Fruit fly (Drosophila melanogaster) whole organism, pupa: ENCODE results near the gene Prosbeta6.

Source experiments
- CG12605 ChIP-seq: fragments of 200-800 bp; sonication (Bioruptor generic); IDR thresholded peaks from 2 replicates; pipeline ENCODE4 v1.3.6; 2022; ENCODE audit warnings: missing biosample characterization, missing genetic modification characterization
- CG15710 ChIP-seq: fragments of 200-800 bp; sonication (Bioruptor generic); optimal IDR thresholded peaks from 2 replicates; lab custom pipeline; 2018; ENCODE audit warnings: missing biosample characterization, mild to moderate bottlenecking, missing genetic modification characterization, moderate library complexity
- CG17806 ChIP-seq: fragments of 200-800 bp; sonication (Bioruptor generic); optimal IDR thresholded peaks from 2 replicates; lab custom pipeline; 2018; ENCODE audit warnings: missing biosample characterization, mild to moderate bottlenecking, missing genetic modification characterization, moderate library complexity
- CG34367 ChIP-seq: fragments of 200-800 bp; sonication (Bioruptor generic); optimal IDR thresholded peaks from 2 replicates; lab custom pipeline; 2018; ENCODE audit warnings: missing biosample characterization, mild to moderate bottlenecking, missing genetic modification characterization
- CG8159 ChIP-seq: fragments of 200-800 bp; sonication (Bioruptor generic); optimal IDR thresholded peaks from 3 replicates; lab custom pipeline; 2018; ENCODE audit warnings: missing biosample characterization, mild to moderate bottlenecking, missing genetic modification characterization, moderate library complexity
- Pif1A ChIP-seq: fragments of 200-800 bp; sonication (Bioruptor generic); optimal IDR thresholded peaks from 3 replicates; lab custom pipeline; 2016; ENCODE audit warnings: missing biosample characterization, missing genetic modification characterization
- Pif1B ChIP-seq: fragments of 200-800 bp; sonication (Bioruptor generic); optimal IDR thresholded peaks from 3 replicates; lab custom pipeline; 2016; ENCODE audit warnings: missing biosample characterization, missing genetic modification characterization
- Snoo ChIP-seq: fragments of 200-800 bp; sonication (Bioruptor generic); optimal IDR thresholded peaks from 3 replicates; lab custom pipeline; 2017; ENCODE audit warnings: missing biosample characterization, mild to moderate bottlenecking, missing genetic modification characterization, inconsistent platforms

- TF ChIP-seq Pif1B (GFP tag; lab: Kevin White, UChicago) (no peak), CG12605 (GFP tag; lab: Robert Waterston, UW) (no peak), CG17806 (tag; lab: Kevin White, UChicago) (no peak), CG34367 (tag; lab: Kevin White, UChicago) (no peak), Snoo (tag; lab: Kevin White, UChicago) (no peak), CG15710 (no peak), CG8159 (tag; lab: Kevin White, UChicago) (no peak), Pif1A (GFP tag; lab: Kevin White, UChicago) (no peak)
Measured at dm6 chr3L:16645323-16645982, 35.2 kb upstream of the Prosbeta6 start.
